Worm (Caenorhabditis elegans) whole organism, L4/young adult: ENCODE data around the gene stc-1.

ENCODE experiments used
- W03F9.2 ChIP-seq: fragments of 150-350 bp; optimal IDR thresholded peaks from 2 replicates; lab custom pipeline; 2014; ENCODE audit warnings: missing biosample characterization, missing genetic modification characterization
- dao-5 ChIP-seq: sonication (generic microtip); optimal IDR thresholded peaks from 2 replicates; lab custom pipeline; 2016; ENCODE audit warnings: missing genotype, missing genetic modification characterization, moderate library complexity, missing compliant biosample characterization

ce11 chrII:8551100-8551499 is 14.8 kb downstream of the stc-1 start:
- TF ChIP-seq W03F9.2 (no peak), dao-5 (tag; lab: Kevin White, UChicago) (no peak)
